Worm (Caenorhabditis elegans) whole organism, L1 larva: ENCODE data around the gene F35B12.9.

Experiments used
- Y116A8C.19 ChIP-seq: sonication (generic microtip); optimal IDR thresholded peaks from 2 replicates; lab custom pipeline; 2016; ENCODE audit warnings: missing compliant biosample characterization, missing genetic modification characterization, borderline replicate concordance
- aha-1 ChIP-seq: fragments of 150-350 bp; optimal IDR thresholded peaks from 2 replicates; lab custom pipeline; 2014; ENCODE audit warnings: missing biosample characterization, missing genetic modification characterization
- blmp-1 ChIP-seq: fragments of 150-350 bp; optimal IDR thresholded peaks from 2 replicates; lab custom pipeline; 2014; ENCODE audit warnings: missing biosample characterization, missing genetic modification characterization
- ceh-90 ChIP-seq: sonication (generic microtip); optimal IDR thresholded peaks from 2 replicates; lab custom pipeline; 2016; ENCODE audit warnings: missing genetic modification characterization, missing compliant biosample characterization
- dpl-1 ChIP-seq, 3 experiments: fragments of 150-350 bp in 2 of 3; sonication (generic microtip) in 1 of 3; optimal IDR thresholded peaks; 2 replicates each; lab custom pipeline; 2014 to 2017; ENCODE audit warnings: missing biosample characterization in 3 of 3, missing genetic modification characterization in 3 of 3, missing genetic modification reagents in 3 of 3
- efl-1 ChIP-seq, 4 experiments: fragments of 150-350 bp; optimal IDR thresholded peaks in 3 of 4; peaks in 1 of 4; 1 replicate in 1 of 4; 2 replicates in 3 of 4; lab custom pipeline; 2014; ENCODE audit warnings: missing biosample characterization in 2 of 4, missing genetic modification characterization in 2 of 4, missing genetic modification reagents in 2 of 4
- efl-3 ChIP-seq: fragments of 200-800 bp; sonication (Bioruptor generic); optimal IDR thresholded peaks from 2 replicates; lab custom pipeline; 2018; ENCODE audit warnings: mild to moderate bottlenecking, missing genetic modification characterization, missing compliant biosample characterization
- egl-27 ChIP-seq, 2 experiments: fragments of 150-350 bp in 1 of 2; sonication (generic microtip); optimal IDR thresholded peaks; 3 replicates each; lab custom pipeline; 2017 to 2018; ENCODE audit warnings: missing biosample characterization in 2 of 2, missing genetic modification characterization in 2 of 2, missing genetic modification reagents in 2 of 2
- elt-2 ChIP-seq: sonication (generic microtip); optimal IDR thresholded peaks from 2 replicates; lab custom pipeline; 2016; ENCODE audit warnings: missing genetic modification characterization, mild to moderate bottlenecking, inconsistent platforms, missing compliant biosample characterization, missing genetic modification reagents
- elt-3 ChIP-seq, 6 experiments: fragments of 150-350 bp in 1 of 6; sonication (generic microtip); optimal IDR thresholded peaks; 2 replicates each; lab custom pipeline; 2017 to 2018; ENCODE audit warnings: missing biosample characterization in 6 of 6, missing genetic modification characterization in 6 of 6, inconsistent platforms in 1 of 6
- fkh-10 ChIP-seq: sonication (generic microtip); optimal IDR thresholded peaks from 2 replicates; lab custom pipeline; 2017; ENCODE audit warnings: missing biosample characterization, missing genetic modification reagents, missing genetic modification characterization
- fkh-8 ChIP-seq: sonication (generic microtip); optimal IDR thresholded peaks from 2 replicates; lab custom pipeline; 2016; ENCODE audit warnings: mild to moderate bottlenecking, missing genetic modification characterization, missing compliant biosample characterization
- hlh-4 ChIP-seq: sonication (generic microtip); optimal IDR thresholded peaks from 2 replicates; lab custom pipeline; 2016; ENCODE audit warnings: mild to moderate bottlenecking, missing genetic modification characterization, missing compliant biosample characterization
- irx-1 ChIP-seq: sonication (generic microtip); optimal IDR thresholded peaks from 2 replicates; lab custom pipeline; 2016; ENCODE audit warnings: missing genetic modification characterization, missing compliant biosample characterization
- isw-1 ChIP-seq: fragments of 200-800 bp; sonication (Bioruptor generic); IDR thresholded peaks from 2 replicates; pipeline ENCODE4 v1.3.6; 2022; ENCODE audit warnings: missing genetic modification characterization, missing compliant biosample characterization
- lin-14 ChIP-seq: fragments of 200-800 bp; sonication (Bioruptor generic); optimal IDR thresholded peaks from 2 replicates; lab custom pipeline; 2018; ENCODE audit warnings: mild to moderate bottlenecking, missing genetic modification characterization, moderate library complexity, missing compliant biosample characterization
- lin-35 ChIP-seq, 2 experiments: fragments of 150-350 bp; optimal IDR thresholded peaks; 2 replicates each; lab custom pipeline; 2014; ENCODE audit warnings: missing biosample characterization in 2 of 2, missing genetic modification characterization in 2 of 2, missing genetic modification reagents in 2 of 2
- lin-39 ChIP-seq: fragments of 150-350 bp; optimal IDR thresholded peaks from 2 replicates; lab custom pipeline; 2014; ENCODE audit warnings: missing biosample characterization, missing genetic modification reagents, missing genetic modification characterization
- lsy-2 ChIP-seq, 2 experiments: fragments of 150-350 bp; optimal IDR thresholded peaks; 2 replicates each; lab custom pipeline; 2014; ENCODE audit warnings: missing biosample characterization in 2 of 2, missing genetic modification characterization in 2 of 2
- mdl-1 ChIP-seq, 2 experiments: fragments of 150-350 bp; optimal IDR thresholded peaks; 2 replicates each; lab custom pipeline; 2014 to 2017; ENCODE audit warnings: missing biosample characterization in 2 of 2, missing genetic modification characterization in 2 of 2, inconsistent platforms in 1 of 2
- mep-1 ChIP-seq: fragments of 150-350 bp; optimal IDR thresholded peaks from 2 replicates; lab custom pipeline; 2014; ENCODE audit warnings: missing biosample characterization, missing genetic modification characterization
- nhr-12 ChIP-seq: sonication (generic microtip); optimal IDR thresholded peaks from 2 replicates; lab custom pipeline; 2017; ENCODE audit warnings: missing biosample characterization, missing genetic modification characterization
- nhr-19 ChIP-seq: fragments of 200-800 bp; sonication (Bioruptor generic); conservative IDR thresholded peaks from 2 replicates; pipeline ENCODE4 v1.3.6; 2022; ENCODE audit warnings: missing genetic modification characterization, missing compliant biosample characterization
- nhr-20 ChIP-seq: sonication (generic microtip); optimal IDR thresholded peaks from 2 replicates; lab custom pipeline; 2016; ENCODE audit warnings: mild to moderate bottlenecking, missing genetic modification characterization, missing compliant biosample characterization
- nhr-71 ChIP-seq: sonication (generic microtip); optimal IDR thresholded peaks from 2 replicates; lab custom pipeline; 2016; ENCODE audit warnings: mild to moderate bottlenecking, missing genetic modification characterization, moderate library complexity, missing compliant biosample characterization
- nhr-77 ChIP-seq: fragments of 150-350 bp; optimal IDR thresholded peaks from 2 replicates; lab custom pipeline; 2014; ENCODE audit warnings: missing biosample characterization, missing genetic modification characterization
- nhr-85 ChIP-seq: sonication (generic microtip); peaks from one replicate; lab custom pipeline; 2016; ENCODE audit warnings: missing genetic modification characterization, inconsistent platforms, missing compliant biosample characterization
- nhr-90 ChIP-seq: sonication (generic microtip); optimal IDR thresholded peaks from 2 replicates; lab custom pipeline; 2016; ENCODE audit warnings: mild to moderate bottlenecking, missing genetic modification characterization, missing compliant biosample characterization; ENCODE audit not compliant: poor library complexity
- pag-3 ChIP-seq: sonication (generic microtip); optimal IDR thresholded peaks from 2 replicates; lab custom pipeline; 2017; ENCODE audit warnings: missing genetic modification characterization, mild to moderate bottlenecking, missing compliant biosample characterization, antibody characterized with exemption, borderline replicate concordance; ENCODE audit not compliant: insufficient read depth
- pqm-1 ChIP-seq: sonication (generic microtip); optimal IDR thresholded peaks from 3 replicates; lab custom pipeline; 2017; ENCODE audit warnings: missing biosample characterization, missing genetic modification characterization
- rnt-1 ChIP-seq: sonication (generic microtip); optimal IDR thresholded peaks from 2 replicates; lab custom pipeline; 2016; ENCODE audit warnings: mild to moderate bottlenecking, missing genetic modification characterization, moderate library complexity, missing compliant biosample characterization
- snu-23 ChIP-seq: sonication (generic microtip); optimal IDR thresholded peaks from 2 replicates; lab custom pipeline; 2016; ENCODE audit warnings: missing genetic modification characterization, missing compliant biosample characterization
- sox-4 ChIP-seq: sonication (generic microtip); optimal IDR thresholded peaks from 2 replicates; lab custom pipeline; 2016; ENCODE audit warnings: missing genetic modification characterization, missing compliant biosample characterization
- sup-37 ChIP-seq: fragments of 200-800 bp; sonication (Bioruptor generic); optimal IDR thresholded peaks from 2 replicates; lab custom pipeline; 2018; ENCODE audit warnings: mild to moderate bottlenecking, missing genetic modification characterization, missing compliant biosample characterization
- swsn-7 ChIP-seq: sonication (generic microtip); optimal IDR thresholded peaks from 2 replicates; lab custom pipeline; 2016; ENCODE audit warnings: missing genetic modification characterization, missing compliant biosample characterization
- tbx-2 ChIP-seq: sonication (generic microtip); optimal IDR thresholded peaks from 2 replicates; lab custom pipeline; 2016; ENCODE audit warnings: missing genetic modification characterization, missing compliant biosample characterization
- unc-130 ChIP-seq: fragments of 150-350 bp; optimal IDR thresholded peaks from 2 replicates; lab custom pipeline; 2017; ENCODE audit warnings: missing biosample characterization, missing genetic modification characterization, inconsistent platforms
- unc-30 ChIP-seq: sonication (generic microtip); optimal IDR thresholded peaks from 2 replicates; lab custom pipeline; 2017; ENCODE audit warnings: missing biosample characterization, missing genetic modification characterization
- unc-86 ChIP-seq: sonication (generic microtip); optimal IDR thresholded peaks from 2 replicates; lab custom pipeline; 2016; ENCODE audit warnings: missing genetic modification characterization, missing compliant biosample characterization
- zip-4 ChIP-seq: fragments of 200-800 bp; sonication (Bioruptor generic); optimal IDR thresholded peaks from 2 replicates; lab custom pipeline; 2018; ENCODE audit warnings: mild to moderate bottlenecking, missing genetic modification characterization, moderate library complexity, missing compliant biosample characterization
- ztf-11 ChIP-seq, 2 experiments: sonication (generic microtip); optimal IDR thresholded peaks; 2 replicates each; lab custom pipeline; 2016 to 2017; ENCODE audit warnings: missing genetic modification characterization in 2 of 2, missing biosample characterization in 1 of 2, missing compliant biosample characterization in 1 of 2

The F35B12.9 gene

DNA sequence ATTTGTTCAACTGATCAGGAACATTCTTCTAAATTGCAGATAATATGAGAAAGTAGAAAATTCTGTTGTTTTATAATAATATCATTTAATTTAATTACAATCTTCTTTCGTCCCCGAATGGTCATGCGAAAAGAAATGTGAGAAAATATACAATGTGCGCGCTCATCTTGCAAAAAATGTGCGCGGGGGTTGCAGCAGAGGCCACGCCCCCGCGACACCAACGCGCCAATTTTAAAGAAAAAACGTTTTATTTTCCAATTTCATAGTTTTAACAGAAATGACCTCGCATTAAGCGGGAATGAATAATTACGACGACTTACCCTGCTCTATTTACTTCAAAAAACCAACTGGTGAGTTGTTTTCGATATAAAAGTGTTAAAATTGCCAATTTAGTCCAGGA, 9.5 kb downstream of the F35B12.9 start, which contains the start of gene sas-5 (continued):
- TF ChIP-seq sox-4 (tag; lab: Kevin White, UChicago) = peak; percentile 7
- peak; percentile 73 for TF ChIP-seq lin-14 (GFP tag; lab: Kevin White, UChicago)
- no peak for TF ChIP-seq aha-1 (tag; lab: Kevin White, UChicago)
- TF ChIP-seq pag-3 (tag; lab: Kevin White, UChicago) = no peak
- TF ChIP-seq dpl-1 (GFP tag; optimal IDR thresholded peaks at IDR 0.05; lab: Kevin White, UChicago) = peak; percentile 85 to 92 (median 90)
- TF ChIP-seq lsy-2 (tag; optimal IDR thresholded peaks at IDR 0.05; lab: Kevin White, UChicago) = peak; percentile 75 to 76
- no peak for TF ChIP-seq ceh-90 (tag; lab: Kevin White, UChicago)
- no peak for TF ChIP-seq unc-30 (tag; lab: Kevin White, UChicago)
- no peak for TF ChIP-seq pqm-1 (tag; lab: Kevin White, UChicago)
- TF ChIP-seq sup-37 (GFP tag; lab: Kevin White, UChicago) = no peak
- TF ChIP-seq Y116A8C.19 (tag; lab: Kevin White, UChicago) = no peak

ce11 chrV:11613007-11613406, 12.0 kb downstream of the F35B12.9 start, which contains the start of gene tag-290:
Gene tag-290, plus strand, starts transcription at chrV:11613307.
- TF ChIP-seq blmp-1 (no peak), swsn-7 (tag; lab: Kevin White, UChicago) (no peak), nhr-85 (tag; lab: Kevin White, UChicago) (no peak), zip-4 (GFP tag; lab: Kevin White, UChicago) (no peak), mdl-1 (tag; optimal IDR thresholded peaks at IDR 0.05; lab: Kevin White, UChicago) (no peak), ztf-11 (tag; optimal IDR thresholded peaks at IDR 0.05; lab: Kevin White, UChicago) (no peak), irx-1 (no peak), nhr-77 (tag; lab: Kevin White, UChicago) (no peak), egl-27 (tag; optimal IDR thresholded peaks at IDR 0.05; lab: Kevin White, UChicago) (no peak), unc-30 (tag; lab: Kevin White, UChicago) (no peak), isw-1 (GFP tag; lab: Robert Waterston, UW) (no peak), ceh-90 (tag; lab: Kevin White, UChicago) (no peak), elt-2 (no peak), lin-39 (tag; lab: Kevin White, UChicago) (no peak), fkh-10 (GFP tag; lab: Kevin White, UChicago) (no peak), unc-130 (tag; lab: Kevin White, UChicago) (no peak)

ce11 chrV:11614805-11615497, 14.0 kb downstream of the F35B12.9 start:
- TF ChIP-seq nhr-12 (tag; lab: Kevin White, UChicago) (no peak), efl-1 (optimal IDR thresholded peaks at IDR 0.05; lab: Kevin White, UChicago) (no peak), efl-1 (GFP tag; optimal IDR thresholded peaks at IDR 0.05 in 1 of 2; lab: Kevin White, UChicago) (peak in 1 of 2 experiments; percentile 20), efl-3 (GFP tag; lab: Kevin White, UChicago) (no peak), lin-35 (GFP tag; optimal IDR thresholded peaks at IDR 0.05; lab: Kevin White, UChicago) (peak in 1 of 2 experiments; percentile 0), elt-2 (peak; percentile 89), mep-1 (tag; lab: Kevin White, UChicago) (peak; percentile 40), nhr-90 (tag; lab: Kevin White, UChicago) (peak; percentile 49), lin-14 (GFP tag; lab: Kevin White, UChicago) (peak; percentile 69), mdl-1 (tag; optimal IDR thresholded peaks at IDR 0.05; lab: Kevin White, UChicago) (no peak), rnt-1 (tag; lab: Kevin White, UChicago) (no peak), nhr-19 (GFP tag; lab: Robert Waterston, UW) (0 out of 2 replicates have a peak, but pooled peaks have one; percentile 15), snu-23 (GFP tag; lab: Kevin White, UChicago) (peak; percentile 49), nhr-71 (peak; percentile 64), fkh-8 (tag; lab: Kevin White, UChicago) (no peak), unc-86 (tag; lab: Kevin White, UChicago) (no peak), tbx-2 (tag; lab: Kevin White, UChicago) (peak; percentile 46), elt-3 (tag; optimal IDR thresholded peaks at IDR 0.05; lab: Kevin White, UChicago) (peak in 3 of 6 experiments; percentile 69 to 96 (median 94)), nhr-85 (tag; lab: Kevin White, UChicago) (peak; percentile 93), hlh-4 (tag; lab: Kevin White, UChicago) (no peak), blmp-1 (peak; percentile 5), nhr-20 (tag; lab: Kevin White, UChicago) (peak; percentile 77)
